Fruit fly (Drosophila melanogaster) whole organism, pupa: ENCODE data around the gene CG34001.

Experiments
- CG10348 ChIP-seq: fragments of 200-800 bp; sonication (Bioruptor generic); IDR thresholded peaks from 2 replicates; pipeline ENCODE4 v1.3.6; 2022; ENCODE audit warnings: missing biosample characterization, missing genetic modification characterization
- CG12605 ChIP-seq: fragments of 200-800 bp; sonication (Bioruptor generic); IDR thresholded peaks from 2 replicates; pipeline ENCODE4 v1.3.6; 2022; ENCODE audit warnings: missing biosample characterization, missing genetic modification characterization
- CG13204 ChIP-seq: fragments of 200-800 bp; sonication (Bioruptor generic); optimal IDR thresholded peaks from 2 replicates; lab custom pipeline; 2018; ENCODE audit warnings: missing biosample characterization, mild to moderate bottlenecking, missing genetic modification characterization, moderate library complexity
- CG14655 ChIP-seq: fragments of 200-800 bp; sonication (Bioruptor generic); optimal IDR thresholded peaks from 3 replicates; lab custom pipeline; 2017; ENCODE audit warnings: mild to moderate bottlenecking, missing biosample characterization, missing genetic modification reagents, missing genetic modification characterization
- CG15710 ChIP-seq: fragments of 200-800 bp; sonication (Bioruptor generic); optimal IDR thresholded peaks from 2 replicates; lab custom pipeline; 2018; ENCODE audit warnings: missing biosample characterization, mild to moderate bottlenecking, missing genetic modification characterization, moderate library complexity
- CG17806 ChIP-seq: fragments of 200-800 bp; sonication (Bioruptor generic); optimal IDR thresholded peaks from 2 replicates; lab custom pipeline; 2018; ENCODE audit warnings: missing biosample characterization, mild to moderate bottlenecking, missing genetic modification characterization, moderate library complexity
- CG32121 ChIP-seq: fragments of 200-800 bp; sonication (Bioruptor generic); IDR thresholded peaks from 2 replicates; pipeline ENCODE4 v1.3.6; 2022; ENCODE audit warnings: missing biosample characterization, missing genetic modification characterization
- CG34367 ChIP-seq: fragments of 200-800 bp; sonication (Bioruptor generic); optimal IDR thresholded peaks from 2 replicates; lab custom pipeline; 2018; ENCODE audit warnings: missing biosample characterization, mild to moderate bottlenecking, missing genetic modification characterization
- CG4496 ChIP-seq: fragments of 200-800 bp; sonication (Bioruptor generic); IDR thresholded peaks from 3 replicates; pipeline ENCODE4 v1.3.6; 2022; ENCODE audit warnings: missing biosample characterization, missing genetic modification characterization
- CG8159 ChIP-seq: fragments of 200-800 bp; sonication (Bioruptor generic); optimal IDR thresholded peaks from 3 replicates; lab custom pipeline; 2018; ENCODE audit warnings: missing biosample characterization, mild to moderate bottlenecking, missing genetic modification characterization, moderate library complexity
- CG8301 ChIP-seq: fragments of 200-800 bp; sonication (Bioruptor generic); optimal IDR thresholded peaks from 2 replicates; lab custom pipeline; 2018; ENCODE audit warnings: missing biosample characterization, mild to moderate bottlenecking, missing genetic modification characterization
- CG9948 ChIP-seq: fragments of 200-800 bp; sonication (Bioruptor generic); optimal IDR thresholded peaks from 2 replicates; lab custom pipeline; 2018; ENCODE audit warnings: missing biosample characterization, mild to moderate bottlenecking, missing genetic modification characterization, moderate library complexity
- D1 ChIP-seq: fragments of 200-800 bp; sonication (Bioruptor generic); optimal IDR thresholded peaks from 2 replicates; lab custom pipeline; 2018; ENCODE audit warnings: missing biosample characterization, mild to moderate bottlenecking, missing genetic modification characterization, moderate library complexity
- EcR ChIP-seq: fragments of 200-800 bp; sonication (Bioruptor generic); optimal IDR thresholded peaks from 3 replicates; lab custom pipeline; 2019; ENCODE audit warnings: missing biosample characterization, missing genetic modification characterization, mild to moderate bottlenecking, moderate library complexity, missing genetic modification reagents
- Ets98B ChIP-seq: fragments of 200-800 bp; sonication (Bioruptor generic); IDR thresholded peaks from 2 replicates; pipeline ENCODE4 v1.3.6; 2022; ENCODE audit warnings: missing biosample characterization, missing genetic modification characterization
- Pif1A ChIP-seq: fragments of 200-800 bp; sonication (Bioruptor generic); optimal IDR thresholded peaks from 3 replicates; lab custom pipeline; 2016; ENCODE audit warnings: missing biosample characterization, missing genetic modification characterization
- Pif1B ChIP-seq: fragments of 200-800 bp; sonication (Bioruptor generic); optimal IDR thresholded peaks from 3 replicates; lab custom pipeline; 2016; ENCODE audit warnings: missing biosample characterization, missing genetic modification characterization
- Snoo ChIP-seq: fragments of 200-800 bp; sonication (Bioruptor generic); optimal IDR thresholded peaks from 3 replicates; lab custom pipeline; 2017; ENCODE audit warnings: missing biosample characterization, mild to moderate bottlenecking, missing genetic modification characterization, inconsistent platforms
- fd96Ca ChIP-seq: fragments of 200-800 bp; sonication (Bioruptor generic); IDR thresholded peaks from 3 replicates; pipeline ENCODE4 v1.3.6; 2022; ENCODE audit warnings: missing biosample characterization, missing genetic modification characterization
- gl ChIP-seq: fragments of 200-800 bp; sonication (Bioruptor generic); optimal IDR thresholded peaks from 2 replicates; lab custom pipeline; 2018; ENCODE audit warnings: missing biosample characterization, mild to moderate bottlenecking, missing genetic modification characterization
- rn ChIP-seq: fragments of 200-800 bp; sonication (Bioruptor generic); IDR thresholded peaks from 2 replicates; pipeline ENCODE4 v1.3.6; 2022; ENCODE audit warnings: missing biosample characterization, missing genetic modification characterization

CG34001 gene

dm6 chr3L:10677816-10678215 is 46.9 kb downstream of the CG34001 start:
- TF ChIP-seq CG8159 (tag; lab: Kevin White, UChicago), result no peak
- no peak for TF ChIP-seq D1 (tag; lab: Kevin White, UChicago)
- no peak for TF ChIP-seq CG15710 (tag; lab: Kevin White, UChicago)
- no peak for TF ChIP-seq CG13204 (GFP tag; lab: Kevin White, UChicago)
- no peak for TF ChIP-seq EcR
- TF ChIP-seq CG10348 (GFP tag; lab: Robert Waterston, UW), result no peak
- TF ChIP-seq CG8301 (tag; lab: Kevin White, UChicago), result no peak
- TF ChIP-seq rn (GFP tag; lab: Robert Waterston, UW), result no peak
- no peak for TF ChIP-seq gl (tag; lab: Kevin White, UChicago)
- no peak for TF ChIP-seq CG14655 (GFP tag; lab: Kevin White, UChicago)
- TF ChIP-seq Pif1B, result no peak
- TF ChIP-seq CG4496 (GFP tag; lab: Robert Waterston, UW), result no peak
- TF ChIP-seq Pif1A (GFP tag; lab: Kevin White, UChicago), result no peak

- TF ChIP-seq Ets98B (GFP tag; lab: Robert Waterston, UW) (peak; percentile 78), CG14655 (GFP tag; lab: Kevin White, UChicago) (peak; percentile 92), CG13204 (GFP tag; lab: Kevin White, UChicago) (peak; percentile 76), CG10348 (GFP tag; lab: Robert Waterston, UW) (peak; percentile 88), EcR (peak; percentile 76), fd96Ca (GFP tag; lab: Robert Waterston, UW) (peak; percentile 43; the same call in 1 of the 3 replicates), rn (GFP tag; lab: Robert Waterston, UW) (peak; percentile 85), D1 (tag; lab: Kevin White, UChicago) (peak; percentile 83), CG32121 (GFP tag; lab: Robert Waterston, UW) (peak; percentile 95), CG4496 (GFP tag; lab: Robert Waterston, UW) (peak; percentile 92), CG12605 (peak; percentile 85), CG8301 (tag; lab: Kevin White, UChicago) (peak; percentile 90), gl (tag; lab: Kevin White, UChicago) (peak; percentile 65), CG8159 (tag; lab: Kevin White, UChicago) (peak; percentile 91), CG34367 (tag; lab: Kevin White, UChicago) (peak; percentile 80), Pif1B (peak; percentile 76), CG17806 (tag; lab: Kevin White, UChicago) (peak; percentile 84), CG9948 (tag; lab: Kevin White, UChicago) (peak; percentile 83), CG15710 (tag; lab: Kevin White, UChicago) (peak; percentile 89), Pif1A (GFP tag; lab: Kevin White, UChicago) (peak; percentile 90), Snoo (tag; lab: Kevin White, UChicago) (peak; percentile 80)
Observed at dm6 chr3L:10678545-10679067, 47.7 kb downstream of the CG34001 start.

dm6 chr3L:10679711-10680154 is 48.9 kb downstream of the CG34001 start:
- TF ChIP-seq EcR (peak; percentile 46), gl (tag; lab: Kevin White, UChicago) (no peak), D1 (tag; lab: Kevin White, UChicago) (no peak), CG12605 (0 out of 2 replicates have a peak, but pooled peaks have one; percentile 40), CG15710 (tag; lab: Kevin White, UChicago) (peak; percentile 6), CG8301 (tag; lab: Kevin White, UChicago) (peak; percentile 39), rn (GFP tag; lab: Robert Waterston, UW) (no peak), CG8159 (tag; lab: Kevin White, UChicago) (peak; percentile 29), CG4496 (GFP tag; lab: Robert Waterston, UW) (peak; percentile 63; the same call in 2 of the 3 replicates), CG17806 (tag; lab: Kevin White, UChicago) (peak; percentile 29), Ets98B (GFP tag; lab: Robert Waterston, UW) (peak; percentile 51; the same call in 1 of the 2 replicates), CG34367 (tag; lab: Kevin White, UChicago) (no peak), fd96Ca (GFP tag; lab: Robert Waterston, UW) (no peak), Snoo (tag; lab: Kevin White, UChicago) (no peak), CG13204 (GFP tag; lab: Kevin White, UChicago) (no peak), Pif1B (no peak), Pif1A (GFP tag; lab: Kevin White, UChicago) (peak; percentile 36), CG9948 (tag; lab: Kevin White, UChicago) (peak; percentile 22), CG32121 (GFP tag; lab: Robert Waterston, UW) (peak; percentile 69), CG14655 (GFP tag; lab: Kevin White, UChicago) (peak; percentile 64), CG10348 (GFP tag; lab: Robert Waterston, UW) (no peak)

- TF ChIP-seq CG9948 (tag; lab: Kevin White, UChicago) (no peak), CG14655 (GFP tag; lab: Kevin White, UChicago) (no peak), D1 (tag; lab: Kevin White, UChicago) (no peak), gl (tag; lab: Kevin White, UChicago) (no peak), Pif1A (GFP tag; lab: Kevin White, UChicago) (no peak), Snoo (tag; lab: Kevin White, UChicago) (no peak), CG34367 (tag; lab: Kevin White, UChicago) (no peak), rn (GFP tag; lab: Robert Waterston, UW) (no peak), CG10348 (GFP tag; lab: Robert Waterston, UW) (no peak), CG12605 (no peak), CG17806 (tag; lab: Kevin White, UChicago) (no peak)
- TF ChIP-seq, all 21 proteins: peak for 0
Observed at dm6 chr3L:10680177-10680576, 49.3 kb downstream of the CG34001 start.
